Worm (Caenorhabditis elegans) whole organism, dauer: ENCODE data around the gene C39B10.4.

Experiments used
- unc-62 ChIP-seq: sonication (generic microtip); optimal IDR thresholded peaks from 2 replicates; lab custom pipeline; 2017; ENCODE audit warnings: missing biosample characterization, missing genetic modification reagents, missing genetic modification characterization

Gene C39B10.4

DNA sequence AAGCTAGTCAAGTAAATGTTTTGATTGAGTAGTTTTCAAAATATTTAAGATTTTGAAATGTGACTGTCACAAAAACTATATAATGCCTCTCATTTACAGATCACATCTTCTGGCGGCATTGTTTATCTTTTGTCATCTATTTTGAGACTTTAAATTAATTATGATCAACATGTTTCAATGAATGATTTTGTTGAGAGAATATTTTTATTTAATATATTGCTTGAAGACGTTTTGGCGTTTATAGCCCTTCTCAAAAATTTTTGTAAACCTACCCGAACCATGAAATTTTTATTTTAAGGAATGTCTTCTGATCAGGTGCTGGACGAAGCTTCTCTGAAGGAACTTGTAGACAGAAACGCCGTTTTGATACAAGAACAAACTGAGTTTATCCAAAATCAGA lies at the start of gene C39B10.4:
Gene C39B10.4 (plus strand): TSS at position 301 of the 400 bp plus-strand sequence.
- TF ChIP-seq unc-62 (GFP tag; lab: Kevin White, UChicago) = no peak

DNA sequence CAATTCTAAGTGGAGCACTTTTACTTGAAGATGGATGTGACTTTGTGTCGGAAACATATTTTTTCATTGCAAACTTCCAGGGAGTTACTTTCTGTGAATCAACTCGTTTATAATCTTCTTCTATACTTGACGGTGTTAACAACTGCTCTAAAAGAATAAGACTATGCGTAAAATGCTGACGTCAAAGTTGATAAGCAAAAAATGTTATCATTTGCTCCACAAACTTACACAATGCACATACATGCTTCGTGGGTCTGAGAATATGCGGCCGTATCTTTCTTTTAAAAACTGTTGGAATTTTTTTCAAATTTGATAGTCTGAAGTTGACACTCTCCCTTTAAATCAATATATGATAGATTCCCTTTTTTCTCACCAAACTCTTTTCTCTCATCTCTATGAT lies 49.6 kb upstream of the C39B10.4 start:
- no peak for TF ChIP-seq unc-62 (GFP tag; lab: Kevin White, UChicago)

DNA sequence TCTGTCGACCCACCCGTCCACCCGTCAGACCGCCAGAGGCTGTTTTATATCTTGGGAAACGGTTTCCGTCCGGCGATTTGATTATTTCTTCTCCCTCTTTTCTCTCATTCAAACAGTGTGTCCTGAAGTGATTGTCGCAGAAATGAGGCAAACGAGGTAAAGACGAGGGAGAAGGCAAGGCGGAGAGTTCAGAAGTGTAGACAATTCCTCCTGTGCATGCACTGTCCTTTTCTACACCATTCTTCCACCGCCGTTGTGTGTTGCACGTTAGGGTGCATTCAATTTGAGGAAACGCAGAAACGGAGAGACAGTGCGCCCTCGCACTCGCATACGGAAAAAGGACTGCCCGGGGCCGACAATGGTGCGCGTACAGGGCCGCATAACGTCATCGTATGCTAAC lies 49.1 kb upstream of the C39B10.4 start:
- TF ChIP-seq unc-62 (GFP tag; lab: Kevin White, UChicago) = no peak

DNA sequence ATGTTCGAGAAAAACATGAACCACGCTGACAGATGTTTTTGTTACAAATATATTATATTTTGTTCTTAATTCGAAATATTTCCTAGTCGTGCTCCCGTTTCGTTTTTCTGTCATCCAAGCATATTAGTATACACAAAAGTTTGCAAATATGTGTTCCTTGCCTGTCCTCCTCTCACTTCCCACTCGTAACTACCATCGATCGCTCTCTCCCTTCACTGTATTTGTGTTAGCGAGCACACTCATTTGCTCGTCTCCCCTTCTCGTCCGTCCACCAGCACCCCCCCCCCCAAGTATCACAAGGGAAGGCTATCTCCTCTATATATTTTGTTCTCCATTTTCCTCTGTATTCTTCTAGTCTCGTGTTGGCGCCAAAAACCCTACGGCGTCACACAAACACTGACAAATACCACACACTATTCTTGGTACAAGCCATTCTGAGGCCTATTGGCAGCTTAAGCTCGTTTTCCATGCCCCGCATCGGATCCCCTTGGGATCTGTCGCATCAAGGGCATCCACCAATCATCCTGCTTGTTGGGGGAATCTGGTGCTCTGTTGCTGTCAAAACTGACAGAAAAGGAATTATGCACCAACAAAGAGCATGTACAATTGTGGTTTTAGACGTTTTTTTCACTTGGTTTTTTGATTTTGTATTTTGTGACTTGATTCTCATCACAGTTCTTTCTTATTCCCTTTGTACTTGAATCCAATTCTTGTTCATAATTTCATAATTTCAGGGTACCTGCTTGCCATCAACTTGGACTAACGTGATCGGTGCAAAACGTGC lies 48.1 kb upstream of the C39B10.4 start, which contains the start of gene pkn-1:
Gene pkn-1 (plus strand): TSS at position 734 of the 784 bp plus-strand sequence.
- no peak for TF ChIP-seq unc-62 (GFP tag; lab: Kevin White, UChicago)

DNA sequence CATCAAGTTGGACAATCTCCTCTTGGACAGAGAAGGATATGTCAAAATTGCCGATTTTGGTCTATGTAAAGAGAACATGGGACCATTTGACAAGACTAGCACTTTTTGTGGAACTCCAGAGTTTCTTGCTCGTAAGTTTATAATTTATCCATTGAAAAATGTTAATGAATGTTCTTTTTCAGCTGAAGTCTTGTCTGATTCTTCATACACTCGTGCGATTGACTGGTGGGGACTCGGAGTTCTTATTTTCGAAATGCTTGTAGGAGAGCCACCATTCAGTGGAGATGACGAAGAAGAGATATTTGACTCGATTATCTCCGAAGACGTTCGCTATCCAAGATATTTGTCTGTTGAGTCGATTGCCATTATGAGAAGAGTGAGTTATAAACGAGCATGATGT lies 43.7 kb upstream of the C39B10.4 start:
- TF ChIP-seq unc-62 (GFP tag; lab: Kevin White, UChicago) = no peak

DNA sequence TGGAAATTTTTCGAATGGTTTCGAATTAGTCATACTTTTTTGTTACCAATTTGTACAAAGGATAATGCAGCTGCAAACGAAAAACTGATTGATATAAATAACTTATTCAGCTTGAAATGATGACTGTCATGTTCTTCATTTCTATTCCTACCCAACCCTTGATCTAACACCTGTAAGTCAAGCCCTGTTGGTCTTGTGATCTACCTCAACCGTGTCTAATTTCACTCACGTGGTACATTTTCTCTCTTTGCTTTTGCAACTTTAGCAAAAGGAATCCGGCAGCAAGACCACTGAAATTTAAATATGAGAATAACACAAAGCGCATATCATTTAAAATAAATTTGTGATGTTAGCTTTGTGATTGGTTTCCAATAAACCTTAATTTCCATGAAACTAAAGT lies 40.8 kb upstream of the C39B10.4 start:
- no peak for TF ChIP-seq unc-62 (GFP tag; lab: Kevin White, UChicago)

DNA sequence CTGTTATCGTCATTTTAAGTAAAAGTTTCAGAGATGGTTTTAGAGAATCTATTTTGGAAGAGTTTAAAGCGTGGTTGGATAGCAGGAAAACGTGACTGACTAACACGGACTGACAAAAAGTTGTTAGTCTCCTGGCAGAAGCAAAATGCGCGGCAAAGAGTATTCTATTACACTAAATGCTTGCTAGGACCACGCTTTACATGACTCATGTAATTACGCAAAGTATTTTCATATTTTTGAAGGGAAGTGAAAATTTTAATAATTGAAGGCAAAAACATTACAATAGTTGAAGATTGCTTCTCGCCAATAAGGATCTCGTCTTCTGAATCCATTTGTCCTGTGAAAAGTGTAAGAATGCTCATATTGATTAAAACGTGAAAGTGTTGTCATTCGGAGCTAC lies 38.6 kb upstream of the C39B10.4 start, which contains the start of gene gur-3:
Gene gur-3 (minus strand): TSS at position 101 of the 400 bp plus-strand sequence.
- TF ChIP-seq unc-62 (GFP tag; lab: Kevin White, UChicago) = no peak

DNA sequence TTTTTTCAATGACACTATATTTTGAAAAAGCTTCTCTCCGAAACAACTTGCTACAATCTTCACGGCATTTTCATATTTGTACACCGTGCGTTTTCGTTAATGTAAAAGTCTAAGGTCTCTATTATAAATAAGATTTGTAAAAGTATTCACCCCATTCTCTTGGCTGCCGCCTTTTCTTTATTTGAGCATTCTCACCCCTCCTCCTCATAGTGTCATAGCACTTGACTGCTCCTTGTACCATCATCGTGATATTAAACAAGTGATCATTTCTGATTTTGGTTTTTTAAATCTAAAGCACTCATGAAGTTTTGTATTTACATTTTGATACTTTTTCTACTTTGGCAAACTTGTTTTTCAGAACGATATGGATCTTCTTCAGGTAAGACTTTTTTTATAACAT lies 38.0 kb upstream of the C39B10.4 start, which contains the start of gene ZC504.1:
Gene ZC504.1 (plus strand): TSS at position 301 of the 400 bp plus-strand sequence.
- TF ChIP-seq unc-62 (GFP tag; lab: Kevin White, UChicago) = no peak

DNA sequence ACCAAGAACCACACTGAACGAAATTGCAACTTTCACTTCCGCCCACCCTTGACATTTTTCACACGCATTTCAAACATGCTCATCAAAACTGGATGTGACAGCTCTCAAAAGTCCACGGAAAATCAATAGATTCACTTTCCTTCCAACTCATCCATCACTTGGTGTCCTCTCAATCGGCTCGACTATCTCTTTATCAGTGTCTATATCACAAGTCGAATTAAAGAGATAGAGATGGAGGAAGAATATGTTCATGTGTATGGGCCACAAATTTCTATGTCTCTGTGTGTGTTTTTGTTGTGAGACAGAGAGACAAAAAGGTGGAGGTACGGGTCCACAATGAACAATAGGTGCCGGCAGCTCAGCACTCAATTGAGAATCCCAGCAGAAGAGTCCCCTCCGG lies 34.3 kb upstream of the C39B10.4 start:
- TF ChIP-seq unc-62 (GFP tag; lab: Kevin White, UChicago) = no peak

DNA sequence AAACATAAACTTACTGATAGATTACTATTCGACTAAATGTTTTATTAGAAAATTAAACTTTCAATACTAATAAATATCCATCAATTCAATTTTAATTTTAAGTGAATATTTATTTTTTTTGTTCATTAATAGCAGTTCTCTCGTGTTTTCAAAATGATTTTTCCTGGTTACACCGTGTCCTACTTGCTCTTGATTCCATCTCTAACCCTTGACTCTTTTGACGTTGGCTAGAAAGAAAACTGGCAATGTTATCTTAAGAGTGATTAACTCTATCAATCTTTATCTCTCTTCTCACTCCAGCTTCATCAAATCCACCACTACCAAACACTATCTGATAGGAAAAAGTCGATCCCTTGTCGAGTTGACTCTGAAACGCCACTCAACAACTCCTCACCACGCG lies 32.4 kb upstream of the C39B10.4 start, which contains the start of gene acr-8:
Gene acr-8 (plus strand): TSS at position 301 of the 400 bp plus-strand sequence.
- no peak for TF ChIP-seq unc-62 (GFP tag; lab: Kevin White, UChicago)

DNA sequence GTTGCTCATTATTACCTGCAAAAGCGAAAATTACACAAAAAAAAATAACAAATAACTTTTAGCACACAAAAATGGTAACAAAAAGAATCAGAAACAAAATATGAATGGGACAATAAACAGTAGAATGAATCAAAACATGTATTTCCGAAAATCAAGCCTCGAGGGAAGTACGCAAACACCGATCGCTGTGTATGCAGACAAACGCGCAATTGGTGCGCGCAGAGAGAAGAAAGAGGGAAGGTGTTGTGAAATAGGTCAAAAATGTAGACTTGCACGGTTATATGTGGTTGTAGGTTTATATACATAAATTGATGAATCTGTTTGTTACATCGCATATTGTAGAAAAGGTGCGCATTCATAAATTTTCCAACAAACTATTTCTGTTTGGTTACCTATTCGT lies 25.1 kb upstream of the C39B10.4 start, which contains the start of gene cdk-11.2:
Gene cdk-11.2 (minus strand): TSS at position 23 of the 400 bp plus-strand sequence.
- TF ChIP-seq unc-62 (GFP tag; lab: Kevin White, UChicago) = no peak

DNA sequence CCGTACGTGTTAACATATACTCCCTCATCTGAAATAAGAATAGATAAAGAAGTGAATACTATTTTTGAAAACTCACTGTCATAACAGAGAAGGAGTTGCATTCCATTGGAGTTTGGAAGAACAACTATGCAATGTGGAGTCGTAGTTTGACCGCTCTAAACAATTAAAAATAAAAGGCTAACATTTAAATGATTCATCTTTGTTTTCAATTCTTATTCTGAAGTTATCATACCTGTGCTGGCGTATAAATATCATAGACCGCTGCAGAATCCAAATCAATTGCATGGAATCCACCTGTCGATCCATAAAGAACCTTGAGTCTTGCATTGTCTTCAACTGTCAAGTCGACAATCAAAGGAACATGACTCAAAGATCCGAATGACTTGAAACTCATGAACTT lies 22.1 kb upstream of the C39B10.4 start:
- TF ChIP-seq unc-62 (GFP tag; lab: Kevin White, UChicago) = no peak

DNA sequence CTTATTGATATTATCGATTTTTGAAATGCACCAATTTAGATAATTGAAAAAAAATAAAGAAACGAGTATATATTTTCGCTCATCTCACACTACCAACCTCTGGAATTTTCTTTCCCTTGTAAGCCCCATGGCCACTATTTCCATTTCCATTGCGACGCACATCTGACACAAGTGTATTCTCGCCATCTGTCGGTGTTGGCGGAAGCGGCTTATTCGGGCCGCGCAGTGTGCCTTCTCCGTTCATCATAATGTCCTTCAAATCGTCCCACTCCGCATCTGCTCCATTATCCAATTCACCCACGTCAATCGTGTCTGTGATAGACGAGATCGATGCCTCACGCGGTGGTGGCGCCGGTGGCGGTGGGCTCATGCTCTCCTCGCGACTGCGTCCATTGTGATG lies 20.1 kb upstream of the C39B10.4 start:
- no peak for TF ChIP-seq unc-62 (GFP tag; lab: Kevin White, UChicago)

DNA sequence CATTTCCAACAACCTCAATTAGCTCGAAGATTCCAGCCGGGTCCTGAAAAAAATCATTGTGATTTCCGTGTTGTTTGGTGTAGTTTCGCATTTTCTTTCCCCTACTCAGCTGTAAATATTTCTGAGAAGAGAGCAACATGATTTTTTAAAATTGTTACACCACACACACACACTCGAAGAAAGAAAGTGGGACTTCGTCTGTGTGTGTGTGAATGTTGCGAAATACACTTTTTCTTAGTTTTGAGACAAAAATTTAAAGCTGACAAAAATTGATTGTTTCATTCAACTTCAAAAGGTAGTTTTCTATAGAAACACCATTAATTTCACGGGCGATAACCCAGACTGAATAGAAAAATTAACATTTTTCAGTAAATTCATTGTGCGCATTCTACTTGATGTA lies 16.7 kb upstream of the C39B10.4 start:
- TF ChIP-seq unc-62 (GFP tag; lab: Kevin White, UChicago) = no peak

DNA sequence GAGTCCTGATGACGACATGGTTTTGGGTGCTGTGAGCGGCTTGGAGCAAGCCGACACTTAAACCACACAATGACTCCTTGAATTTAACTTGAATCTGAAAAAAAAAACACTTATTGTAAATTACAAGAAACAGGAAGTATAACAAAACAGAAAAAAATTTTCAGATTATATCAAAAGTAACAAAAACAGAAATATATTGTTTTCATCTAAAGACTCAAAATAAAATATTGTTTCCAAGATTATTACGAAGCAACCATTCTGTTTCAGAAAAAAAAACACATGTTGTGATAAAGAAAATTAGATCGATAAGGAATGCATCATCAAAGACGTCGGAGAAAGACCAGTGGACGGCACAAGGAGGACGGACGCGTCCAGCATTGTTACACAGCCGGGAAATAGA lies 16.2 kb upstream of the C39B10.4 start, which contains the start of gene mig-15:
Gene mig-15 (minus strand): TSS at position 101 of the 400 bp plus-strand sequence.
- TF ChIP-seq unc-62 (GFP tag; lab: Kevin White, UChicago) = no peak

DNA sequence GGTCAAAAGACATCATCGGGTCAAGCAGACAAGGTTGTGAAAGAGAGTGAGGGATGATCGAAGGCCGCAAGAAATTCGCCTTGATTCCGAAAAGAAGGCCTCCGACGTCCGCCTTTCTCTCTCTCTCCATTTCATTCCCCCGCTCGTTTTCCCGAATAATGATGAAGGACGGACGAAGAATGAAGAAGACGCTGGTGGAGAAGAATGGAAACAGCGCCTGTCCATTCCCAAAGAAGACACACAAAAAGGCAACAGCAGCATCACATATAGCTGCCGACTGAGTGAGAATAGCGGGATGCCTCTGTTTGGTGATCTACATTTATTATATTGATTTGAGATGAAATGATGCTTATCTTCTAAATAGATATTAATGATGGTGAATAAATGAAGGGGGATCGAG lies 15.6 kb upstream of the C39B10.4 start:
- no peak for TF ChIP-seq unc-62 (GFP tag; lab: Kevin White, UChicago)

DNA sequence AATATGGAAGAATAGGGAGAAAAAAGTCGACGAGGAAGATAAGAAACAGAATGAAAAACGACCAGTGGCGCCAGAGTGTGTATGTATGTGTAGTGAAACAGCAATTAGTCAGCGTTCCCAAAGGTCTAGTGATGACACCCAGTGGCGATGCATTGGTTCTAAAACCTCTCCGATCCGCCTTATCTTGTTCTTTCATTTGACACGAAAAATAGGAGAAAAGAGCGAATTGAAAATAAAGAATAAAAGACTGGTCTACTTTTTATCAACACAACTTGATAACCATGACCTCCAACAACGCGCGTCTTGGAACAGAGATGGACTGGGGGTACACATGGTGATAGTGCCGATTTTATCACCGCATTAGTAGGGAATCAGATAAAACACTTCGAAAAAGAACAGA lies 13.9 kb upstream of the C39B10.4 start:
- no peak for TF ChIP-seq unc-62 (GFP tag; lab: Kevin White, UChicago)
